Worm (Caenorhabditis elegans) whole organism, L1 larva: ENCODE measurements around the gene rde-8.
A peak's percentile ranks its signal among the peaks of the same experiment; 100 is the strongest.

Source experiments
- C04F5.9 ChIP-seq: sonication (generic microtip); optimal IDR thresholded peaks from 2 replicates; lab custom pipeline; 2016; ENCODE audit warnings: missing genetic modification characterization, missing compliant biosample characterization
- C34B4.2 ChIP-seq: sonication (generic microtip); optimal IDR thresholded peaks from 2 replicates; lab custom pipeline; 2017; ENCODE audit warnings: mild to moderate bottlenecking, missing genetic modification characterization, missing compliant biosample characterization
- F16B12.6 ChIP-seq: fragments of 150-350 bp; optimal IDR thresholded peaks from 2 replicates; lab custom pipeline; 2014; ENCODE audit warnings: missing biosample characterization, missing genetic modification characterization
- Y116A8C.19 ChIP-seq: sonication (generic microtip); optimal IDR thresholded peaks from 2 replicates; lab custom pipeline; 2016; ENCODE audit warnings: missing compliant biosample characterization, missing genetic modification characterization, borderline replicate concordance
- alr-1 ChIP-seq: fragments of 200-800 bp; sonication (Bioruptor generic); optimal IDR thresholded peaks from 2 replicates; lab custom pipeline; 2018; ENCODE audit warnings: borderline replicate concordance, mild to moderate bottlenecking, missing genetic modification characterization, missing compliant biosample characterization
- aly-2 ChIP-seq: fragments of 150-350 bp; optimal IDR thresholded peaks from 2 replicates; lab custom pipeline; 2014; ENCODE audit warnings: missing biosample characterization, missing genetic modification characterization
- ama-1 ChIP-seq: fragments of 150-350 bp; optimal IDR thresholded peaks from 2 replicates; lab custom pipeline; 2014
- blmp-1 ChIP-seq: fragments of 150-350 bp; optimal IDR thresholded peaks from 2 replicates; lab custom pipeline; 2014; ENCODE audit warnings: missing biosample characterization, missing genetic modification characterization
- ceh-63 ChIP-seq: fragments of 200-800 bp; sonication (Bioruptor generic); optimal IDR thresholded peaks from 2 replicates; lab custom pipeline; 2018; ENCODE audit warnings: mild to moderate bottlenecking, missing genetic modification characterization, missing compliant biosample characterization
- ceh-8 ChIP-seq: fragments of 200-800 bp; sonication (Bioruptor generic); optimal IDR thresholded peaks from 2 replicates; lab custom pipeline; 2018; ENCODE audit warnings: mild to moderate bottlenecking, missing genetic modification characterization, moderate library complexity, missing compliant biosample characterization
- ceh-88 ChIP-seq: fragments of 200-800 bp; sonication (Bioruptor generic); IDR thresholded peaks from 2 replicates; pipeline ENCODE4 v1.3.6; 2022; ENCODE audit warnings: missing genetic modification characterization, missing compliant biosample characterization
- ces-1 ChIP-seq: fragments of 150-350 bp; optimal IDR thresholded peaks from 2 replicates; lab custom pipeline; 2014; ENCODE audit warnings: missing biosample characterization, missing genetic modification reagents, missing genetic modification characterization
- efl-1 ChIP-seq, 4 experiments: fragments of 150-350 bp; optimal IDR thresholded peaks in 3 of 4; peaks in 1 of 4; 1 replicate in 1 of 4; 2 replicates in 3 of 4; lab custom pipeline; 2014; ENCODE audit warnings: missing biosample characterization in 2 of 4, missing genetic modification characterization in 2 of 4, missing genetic modification reagents in 2 of 4
- efl-3 ChIP-seq: fragments of 200-800 bp; sonication (Bioruptor generic); optimal IDR thresholded peaks from 2 replicates; lab custom pipeline; 2018; ENCODE audit warnings: mild to moderate bottlenecking, missing genetic modification characterization, missing compliant biosample characterization
- egl-13 ChIP-seq: sonication (generic microtip); optimal IDR thresholded peaks from 2 replicates; lab custom pipeline; 2016; ENCODE audit warnings: missing genotype, missing genetic modification reagents, missing genetic modification characterization, missing compliant biosample characterization
- egl-27 ChIP-seq, 2 experiments: fragments of 150-350 bp in 1 of 2; sonication (generic microtip); optimal IDR thresholded peaks; 3 replicates each; lab custom pipeline; 2017 to 2018; ENCODE audit warnings: missing biosample characterization in 2 of 2, missing genetic modification characterization in 2 of 2, missing genetic modification reagents in 2 of 2
- elt-2 ChIP-seq: sonication (generic microtip); optimal IDR thresholded peaks from 2 replicates; lab custom pipeline; 2016; ENCODE audit warnings: missing genetic modification characterization, mild to moderate bottlenecking, inconsistent platforms, missing compliant biosample characterization, missing genetic modification reagents
- fkh-10 ChIP-seq: sonication (generic microtip); optimal IDR thresholded peaks from 2 replicates; lab custom pipeline; 2017; ENCODE audit warnings: missing biosample characterization, missing genetic modification reagents, missing genetic modification characterization
- fkh-8 ChIP-seq: sonication (generic microtip); optimal IDR thresholded peaks from 2 replicates; lab custom pipeline; 2016; ENCODE audit warnings: mild to moderate bottlenecking, missing genetic modification characterization, missing compliant biosample characterization
- grh-1 ChIP-seq: fragments of 200-800 bp; sonication (Bioruptor generic); IDR thresholded peaks from 2 replicates; pipeline ENCODE4 v1.3.6; 2022; ENCODE audit warnings: missing genetic modification reagents, missing genetic modification characterization, missing compliant biosample characterization
- hlh-17 ChIP-seq: fragments of 200-800 bp; sonication (Bioruptor generic); optimal IDR thresholded peaks from 2 replicates; lab custom pipeline; 2018; ENCODE audit warnings: missing genetic modification characterization, mild to moderate bottlenecking, missing compliant biosample characterization, moderate library complexity, borderline replicate concordance
- lin-13 ChIP-seq: fragments of 150-350 bp; optimal IDR thresholded peaks from 2 replicates; lab custom pipeline; 2014; ENCODE audit warnings: missing biosample characterization, missing genetic modification reagents, missing genetic modification characterization
- lin-14 ChIP-seq: fragments of 200-800 bp; sonication (Bioruptor generic); optimal IDR thresholded peaks from 2 replicates; lab custom pipeline; 2018; ENCODE audit warnings: mild to moderate bottlenecking, missing genetic modification characterization, moderate library complexity, missing compliant biosample characterization
- lin-35 ChIP-seq, 2 experiments: fragments of 150-350 bp; optimal IDR thresholded peaks; 2 replicates each; lab custom pipeline; 2014; ENCODE audit warnings: missing biosample characterization in 2 of 2, missing genetic modification characterization in 2 of 2, missing genetic modification reagents in 2 of 2
- lsy-2 ChIP-seq, 2 experiments: fragments of 150-350 bp; optimal IDR thresholded peaks; 2 replicates each; lab custom pipeline; 2014; ENCODE audit warnings: missing biosample characterization in 2 of 2, missing genetic modification characterization in 2 of 2
- mdl-1 ChIP-seq, 2 experiments: fragments of 150-350 bp; optimal IDR thresholded peaks; 2 replicates each; lab custom pipeline; 2014 to 2017; ENCODE audit warnings: missing biosample characterization in 2 of 2, missing genetic modification characterization in 2 of 2, inconsistent platforms in 1 of 2
- nhr-12 ChIP-seq: sonication (generic microtip); optimal IDR thresholded peaks from 2 replicates; lab custom pipeline; 2017; ENCODE audit warnings: missing biosample characterization, missing genetic modification characterization
- nhr-19 ChIP-seq: fragments of 200-800 bp; sonication (Bioruptor generic); conservative IDR thresholded peaks from 2 replicates; pipeline ENCODE4 v1.3.6; 2022; ENCODE audit warnings: missing genetic modification characterization, missing compliant biosample characterization
- nhr-76 ChIP-seq: sonication (generic microtip); optimal IDR thresholded peaks from 2 replicates; lab custom pipeline; 2017; ENCODE audit warnings: missing biosample characterization, missing genetic modification characterization
- nhr-85 ChIP-seq: sonication (generic microtip); peaks from one replicate; lab custom pipeline; 2016; ENCODE audit warnings: missing genetic modification characterization, inconsistent platforms, missing compliant biosample characterization
- pax-3 ChIP-seq: fragments of 200-800 bp; sonication (Bioruptor generic); optimal IDR thresholded peaks from 2 replicates; lab custom pipeline; 2018; ENCODE audit warnings: mild to moderate bottlenecking, missing genetic modification characterization, moderate library complexity, missing compliant biosample characterization
- pqm-1 ChIP-seq: sonication (generic microtip); optimal IDR thresholded peaks from 3 replicates; lab custom pipeline; 2017; ENCODE audit warnings: missing biosample characterization, missing genetic modification characterization
- sox-4 ChIP-seq: sonication (generic microtip); optimal IDR thresholded peaks from 2 replicates; lab custom pipeline; 2016; ENCODE audit warnings: missing genetic modification characterization, missing compliant biosample characterization
- swsn-7 ChIP-seq: sonication (generic microtip); optimal IDR thresholded peaks from 2 replicates; lab custom pipeline; 2016; ENCODE audit warnings: missing genetic modification characterization, missing compliant biosample characterization
- tlp-1 ChIP-seq: fragments of 150-350 bp; optimal IDR thresholded peaks from 2 replicates; lab custom pipeline; 2014; ENCODE audit warnings: missing biosample characterization, missing genetic modification characterization
- unc-130 ChIP-seq: fragments of 150-350 bp; optimal IDR thresholded peaks from 2 replicates; lab custom pipeline; 2017; ENCODE audit warnings: missing biosample characterization, missing genetic modification characterization, inconsistent platforms
- unc-30 ChIP-seq: sonication (generic microtip); optimal IDR thresholded peaks from 2 replicates; lab custom pipeline; 2017; ENCODE audit warnings: missing biosample characterization, missing genetic modification characterization
- unc-86 ChIP-seq: sonication (generic microtip); optimal IDR thresholded peaks from 2 replicates; lab custom pipeline; 2016; ENCODE audit warnings: missing genetic modification characterization, missing compliant biosample characterization
- unc-98 ChIP-seq: fragments of 200-800 bp; sonication (Bioruptor generic); IDR thresholded peaks from 2 replicates; pipeline ENCODE4 v1.3.6; 2022; ENCODE audit warnings: missing genetic modification characterization, missing compliant biosample characterization
- zag-1 ChIP-seq: fragments of 150-350 bp; optimal IDR thresholded peaks from 2 replicates; lab custom pipeline; 2014; ENCODE audit warnings: missing biosample characterization, missing genetic modification characterization
- zip-4 ChIP-seq: fragments of 200-800 bp; sonication (Bioruptor generic); optimal IDR thresholded peaks from 2 replicates; lab custom pipeline; 2018; ENCODE audit warnings: mild to moderate bottlenecking, missing genetic modification characterization, moderate library complexity, missing compliant biosample characterization
- ztf-11 ChIP-seq, 2 experiments: sonication (generic microtip); optimal IDR thresholded peaks; 2 replicates each; lab custom pipeline; 2016 to 2017; ENCODE audit warnings: missing genetic modification characterization in 2 of 2, missing biosample characterization in 1 of 2, missing compliant biosample characterization in 1 of 2
- ztf-4 ChIP-seq: fragments of 150-350 bp; optimal IDR thresholded peaks from 2 replicates; lab custom pipeline; 2014; ENCODE audit warnings: missing biosample characterization, missing genetic modification characterization

Gene rde-8

ce11 chrIV:7065022-7065421 is 38.0 kb downstream of the rde-8 start, which contains the start of gene Y43B11AL.1:
Gene Y43B11AL.1 (plus strand): TSS chrIV:7065322.
- TF ChIP-seq pqm-1: no peak
- TF ChIP-seq efl-1 (optimal IDR thresholded peaks at IDR 0.05; lab: Kevin White, UChicago): no peak
- TF ChIP-seq efl-1 (GFP tag; optimal IDR thresholded peaks at IDR 0.05 in 1 of 2; lab: Kevin White, UChicago): no peak
- no peak for TF ChIP-seq ceh-88 (GFP tag; lab: Robert Waterston, UW)
- TF ChIP-seq mdl-1 (tag; optimal IDR thresholded peaks at IDR 0.05; lab: Kevin White, UChicago): no peak
- TF ChIP-seq Y116A8C.19 (tag; lab: Kevin White, UChicago): no peak
- TF ChIP-seq zag-1 (tag; lab: Kevin White, UChicago): no peak
- TF ChIP-seq ceh-63 (GFP tag; lab: Kevin White, UChicago): no peak
- TF ChIP-seq nhr-19 (GFP tag; lab: Robert Waterston, UW): no peak
- TF ChIP-seq lsy-2 (tag; optimal IDR thresholded peaks at IDR 0.05; lab: Kevin White, UChicago): no peak
- no peak for TF ChIP-seq blmp-1 (tag; lab: Kevin White, UChicago)
- no peak for TF ChIP-seq egl-13 (tag; lab: Kevin White, UChicago)
- TF ChIP-seq nhr-85: no peak
- TF ChIP-seq fkh-8 (tag; lab: Kevin White, UChicago): no peak
- no peak for TF ChIP-seq zip-4 (GFP tag; lab: Kevin White, UChicago)
- TF ChIP-seq pax-3 (tag; lab: Kevin White, UChicago): no peak
- no peak for TF ChIP-seq aly-2 (tag; lab: Kevin White, UChicago)
- no peak for TF ChIP-seq ztf-11 (tag; optimal IDR thresholded peaks at IDR 0.05; lab: Kevin White, UChicago)

ce11 chrIV:7062697-7063096 is 40.4 kb downstream of the rde-8 start:
- TF ChIP-seq lin-14 (GFP tag; lab: Kevin White, UChicago) (no peak), lin-35 (GFP tag; optimal IDR thresholded peaks at IDR 0.05; lab: Kevin White, UChicago) (no peak), pax-3 (tag; lab: Kevin White, UChicago) (no peak), ama-1 (lab: Kevin White, UChicago) (no peak), efl-3 (no peak), unc-30 (tag; lab: Kevin White, UChicago) (no peak), unc-86 (no peak), C34B4.2 (no peak), ztf-4 (no peak), egl-27 (tag; optimal IDR thresholded peaks at IDR 0.05; lab: Kevin White, UChicago) (no peak), unc-98 (no peak), swsn-7 (tag; lab: Kevin White, UChicago) (no peak), tlp-1 (no peak)

- TF ChIP-seq elt-2 (tag; lab: Kevin White, UChicago) (no peak), unc-30 (tag; lab: Kevin White, UChicago) (no peak), unc-130 (tag; lab: Kevin White, UChicago) (no peak), zag-1 (tag; lab: Kevin White, UChicago) (no peak), hlh-17 (GFP tag; lab: Kevin White, UChicago) (no peak), pax-3 (tag; lab: Kevin White, UChicago) (no peak), C04F5.9 (tag; lab: Kevin White, UChicago) (no peak), C34B4.2 (no peak)
These were observed 45.4 kb downstream of the rde-8 start, which contains the start of gene srx-50 for ce11 chrIV:7057677-7058076. Gene srx-50 (plus strand): TSS chrIV:7057977.

ce11 chrIV:7052135-7052534 is 50.9 kb downstream of the rde-8 start:
- TF ChIP-seq unc-98 (no peak), mdl-1 (tag; optimal IDR thresholded peaks at IDR 0.05; lab: Kevin White, UChicago) (no peak), efl-3 (no peak)

- no peak for TF ChIP-seq ceh-8 (GFP tag; lab: Kevin White, UChicago)
- no peak for TF ChIP-seq F16B12.6 (tag; lab: Kevin White, UChicago)
- TF ChIP-seq fkh-8 (tag; lab: Kevin White, UChicago): no peak
- no peak for TF ChIP-seq unc-86
- TF ChIP-seq lin-13 (GFP tag; lab: Kevin White, UChicago): no peak
- TF ChIP-seq fkh-10 (GFP tag; lab: Kevin White, UChicago): no peak
- no peak for TF ChIP-seq egl-13 (tag; lab: Kevin White, UChicago)
- TF ChIP-seq nhr-12 (tag; lab: Kevin White, UChicago): no peak
- no peak for TF ChIP-seq sox-4 (tag; lab: Kevin White, UChicago)
- TF ChIP-seq ces-1: no peak
- TF ChIP-seq alr-1: no peak
- peak; percentile 4 for TF ChIP-seq nhr-85
- TF ChIP-seq ztf-4: no peak
- no peak for TF ChIP-seq nhr-76 (tag; lab: Kevin White, UChicago)
- 0 out of 2 replicates have a peak, but pooled peaks have one; percentile 4 for TF ChIP-seq grh-1 (GFP tag; lab: Robert Waterston, UW)
These were observed 51.5 kb downstream of the rde-8 start for ce11 chrIV:7051515-7051914.
